Worm (Caenorhabditis elegans) whole organism, L1 larva: ENCODE measurements around the gene srw-29.

Source experiments
- C16A3.4 ChIP-seq: fragments of 150-350 bp; optimal IDR thresholded peaks from 2 replicates; lab custom pipeline; 2014; ENCODE audit warnings: missing biosample characterization, missing genetic modification characterization
- Y116A8C.19 ChIP-seq: sonication (generic microtip); optimal IDR thresholded peaks from 2 replicates; lab custom pipeline; 2016; ENCODE audit warnings: missing compliant biosample characterization, missing genetic modification characterization, borderline replicate concordance
- alr-1 ChIP-seq: fragments of 200-800 bp; sonication (Bioruptor generic); optimal IDR thresholded peaks from 2 replicates; lab custom pipeline; 2018; ENCODE audit warnings: borderline replicate concordance, mild to moderate bottlenecking, missing genetic modification characterization, missing compliant biosample characterization
- aly-2 ChIP-seq: fragments of 150-350 bp; optimal IDR thresholded peaks from 2 replicates; lab custom pipeline; 2014; ENCODE audit warnings: missing biosample characterization, missing genetic modification characterization
- ceh-63 ChIP-seq: fragments of 200-800 bp; sonication (Bioruptor generic); optimal IDR thresholded peaks from 2 replicates; lab custom pipeline; 2018; ENCODE audit warnings: mild to moderate bottlenecking, missing genetic modification characterization, missing compliant biosample characterization
- ceh-8 ChIP-seq: fragments of 200-800 bp; sonication (Bioruptor generic); optimal IDR thresholded peaks from 2 replicates; lab custom pipeline; 2018; ENCODE audit warnings: mild to moderate bottlenecking, missing genetic modification characterization, moderate library complexity, missing compliant biosample characterization
- ceh-88 ChIP-seq: fragments of 200-800 bp; sonication (Bioruptor generic); IDR thresholded peaks from 2 replicates; pipeline ENCODE4 v1.3.6; 2022; ENCODE audit warnings: missing genetic modification characterization, missing compliant biosample characterization
- ceh-90 ChIP-seq: sonication (generic microtip); optimal IDR thresholded peaks from 2 replicates; lab custom pipeline; 2016; ENCODE audit warnings: missing genetic modification characterization, missing compliant biosample characterization
- ces-1 ChIP-seq: fragments of 150-350 bp; optimal IDR thresholded peaks from 2 replicates; lab custom pipeline; 2014; ENCODE audit warnings: missing biosample characterization, missing genetic modification reagents, missing genetic modification characterization
- dpl-1 ChIP-seq, 3 experiments: fragments of 150-350 bp in 2 of 3; sonication (generic microtip) in 1 of 3; optimal IDR thresholded peaks; 2 replicates each; lab custom pipeline; 2014 to 2017; ENCODE audit warnings: missing biosample characterization in 3 of 3, missing genetic modification characterization in 3 of 3, missing genetic modification reagents in 3 of 3
- efl-1 ChIP-seq, 4 experiments: fragments of 150-350 bp; optimal IDR thresholded peaks in 3 of 4; peaks in 1 of 4; 1 replicate in 1 of 4; 2 replicates in 3 of 4; lab custom pipeline; 2014; ENCODE audit warnings: missing biosample characterization in 2 of 4, missing genetic modification characterization in 2 of 4, missing genetic modification reagents in 2 of 4
- egl-13 ChIP-seq: sonication (generic microtip); optimal IDR thresholded peaks from 2 replicates; lab custom pipeline; 2016; ENCODE audit warnings: missing genotype, missing genetic modification reagents, missing genetic modification characterization, missing compliant biosample characterization
- egl-27 ChIP-seq, 2 experiments: fragments of 150-350 bp in 1 of 2; sonication (generic microtip); optimal IDR thresholded peaks; 3 replicates each; lab custom pipeline; 2017 to 2018; ENCODE audit warnings: missing biosample characterization in 2 of 2, missing genetic modification characterization in 2 of 2, missing genetic modification reagents in 2 of 2
- elt-3 ChIP-seq, 6 experiments: fragments of 150-350 bp in 1 of 6; sonication (generic microtip); optimal IDR thresholded peaks; 2 replicates each; lab custom pipeline; 2017 to 2018; ENCODE audit warnings: missing biosample characterization in 6 of 6, missing genetic modification characterization in 6 of 6, inconsistent platforms in 1 of 6
- ets-5 ChIP-seq: fragments of 200-800 bp; sonication (Bioruptor generic); IDR thresholded peaks from 2 replicates; pipeline ENCODE4 v1.3.6; 2022; ENCODE audit warnings: missing genetic modification characterization, missing compliant biosample characterization
- fkh-10 ChIP-seq: sonication (generic microtip); optimal IDR thresholded peaks from 2 replicates; lab custom pipeline; 2017; ENCODE audit warnings: missing biosample characterization, missing genetic modification reagents, missing genetic modification characterization
- irx-1 ChIP-seq: sonication (generic microtip); optimal IDR thresholded peaks from 2 replicates; lab custom pipeline; 2016; ENCODE audit warnings: missing genetic modification characterization, missing compliant biosample characterization
- isw-1 ChIP-seq: fragments of 200-800 bp; sonication (Bioruptor generic); IDR thresholded peaks from 2 replicates; pipeline ENCODE4 v1.3.6; 2022; ENCODE audit warnings: missing genetic modification characterization, missing compliant biosample characterization
- jun-1 ChIP-seq: fragments of 150-350 bp; optimal IDR thresholded peaks from 2 replicates; lab custom pipeline; 2014; ENCODE audit warnings: missing biosample characterization, missing genetic modification reagents, missing genetic modification characterization
- lin-13 ChIP-seq: fragments of 150-350 bp; optimal IDR thresholded peaks from 2 replicates; lab custom pipeline; 2014; ENCODE audit warnings: missing biosample characterization, missing genetic modification reagents, missing genetic modification characterization
- lin-14 ChIP-seq: fragments of 200-800 bp; sonication (Bioruptor generic); optimal IDR thresholded peaks from 2 replicates; lab custom pipeline; 2018; ENCODE audit warnings: mild to moderate bottlenecking, missing genetic modification characterization, moderate library complexity, missing compliant biosample characterization
- lin-15B ChIP-seq: fragments of 150-350 bp; sonication (generic microtip); optimal IDR thresholded peaks from 3 replicates; lab custom pipeline; 2014; ENCODE audit warnings: missing biosample characterization, missing genetic modification characterization
- lin-39 ChIP-seq: fragments of 150-350 bp; optimal IDR thresholded peaks from 2 replicates; lab custom pipeline; 2014; ENCODE audit warnings: missing biosample characterization, missing genetic modification reagents, missing genetic modification characterization
- lsy-2 ChIP-seq, 2 experiments: fragments of 150-350 bp; optimal IDR thresholded peaks; 2 replicates each; lab custom pipeline; 2014; ENCODE audit warnings: missing biosample characterization in 2 of 2, missing genetic modification characterization in 2 of 2
- nhr-11 ChIP-seq: fragments of 150-350 bp; optimal IDR thresholded peaks from 2 replicates; lab custom pipeline; 2014; ENCODE audit warnings: missing biosample characterization, missing genetic modification characterization
- nhr-237 ChIP-seq: fragments of 150-350 bp; optimal IDR thresholded peaks from 2 replicates; lab custom pipeline; 2014; ENCODE audit warnings: missing biosample characterization, missing genetic modification characterization
- nhr-28 ChIP-seq: fragments of 150-350 bp; optimal IDR thresholded peaks from 2 replicates; lab custom pipeline; 2014; ENCODE audit warnings: missing biosample characterization, missing genetic modification characterization
- nhr-71 ChIP-seq: sonication (generic microtip); optimal IDR thresholded peaks from 2 replicates; lab custom pipeline; 2016; ENCODE audit warnings: mild to moderate bottlenecking, missing genetic modification characterization, moderate library complexity, missing compliant biosample characterization
- nhr-77 ChIP-seq: fragments of 150-350 bp; optimal IDR thresholded peaks from 2 replicates; lab custom pipeline; 2014; ENCODE audit warnings: missing biosample characterization, missing genetic modification characterization
- nhr-85 ChIP-seq: sonication (generic microtip); peaks from one replicate; lab custom pipeline; 2016; ENCODE audit warnings: missing genetic modification characterization, inconsistent platforms, missing compliant biosample characterization
- nhr-90 ChIP-seq: sonication (generic microtip); optimal IDR thresholded peaks from 2 replicates; lab custom pipeline; 2016; ENCODE audit warnings: mild to moderate bottlenecking, missing genetic modification characterization, missing compliant biosample characterization; ENCODE audit not compliant: poor library complexity
- pag-3 ChIP-seq: sonication (generic microtip); optimal IDR thresholded peaks from 2 replicates; lab custom pipeline; 2017; ENCODE audit warnings: missing genetic modification characterization, mild to moderate bottlenecking, missing compliant biosample characterization, antibody characterized with exemption, borderline replicate concordance; ENCODE audit not compliant: insufficient read depth
- rnt-1 ChIP-seq: sonication (generic microtip); optimal IDR thresholded peaks from 2 replicates; lab custom pipeline; 2016; ENCODE audit warnings: mild to moderate bottlenecking, missing genetic modification characterization, moderate library complexity, missing compliant biosample characterization
- skn-1 ChIP-seq: fragments of 150-350 bp; optimal IDR thresholded peaks from 2 replicates; lab custom pipeline; 2014; ENCODE audit warnings: missing biosample characterization, missing genetic modification characterization
- snu-23 ChIP-seq: sonication (generic microtip); optimal IDR thresholded peaks from 2 replicates; lab custom pipeline; 2016; ENCODE audit warnings: missing genetic modification characterization, missing compliant biosample characterization
- sptf-1 ChIP-seq: fragments of 150-350 bp; optimal IDR thresholded peaks from 2 replicates; lab custom pipeline; 2014; ENCODE audit warnings: missing biosample characterization, missing genetic modification characterization
- swsn-7 ChIP-seq: sonication (generic microtip); optimal IDR thresholded peaks from 2 replicates; lab custom pipeline; 2016; ENCODE audit warnings: missing genetic modification characterization, missing compliant biosample characterization
- unc-30 ChIP-seq: sonication (generic microtip); optimal IDR thresholded peaks from 2 replicates; lab custom pipeline; 2017; ENCODE audit warnings: missing biosample characterization, missing genetic modification characterization
- zip-4 ChIP-seq: fragments of 200-800 bp; sonication (Bioruptor generic); optimal IDR thresholded peaks from 2 replicates; lab custom pipeline; 2018; ENCODE audit warnings: mild to moderate bottlenecking, missing genetic modification characterization, moderate library complexity, missing compliant biosample characterization
- ztf-4 ChIP-seq: fragments of 150-350 bp; optimal IDR thresholded peaks from 2 replicates; lab custom pipeline; 2014; ENCODE audit warnings: missing biosample characterization, missing genetic modification characterization

The srw-29 gene

ce11 chrV:16433471-16433870, 9.1 kb upstream of the srw-29 start, which contains the start of gene clec-234:
Gene clec-234, minus strand, starts transcription at chrV:16433571.
- no peak for TF ChIP-seq swsn-7
- no peak for TF ChIP-seq nhr-11 (tag; lab: Kevin White, UChicago)
- no peak for TF ChIP-seq sptf-1
- TF ChIP-seq zip-4 (GFP tag; lab: Kevin White, UChicago): no peak
- no peak for TF ChIP-seq ceh-90 (tag; lab: Kevin White, UChicago)

- no peak for TF ChIP-seq snu-23
- TF ChIP-seq lin-14 (GFP tag; lab: Kevin White, UChicago): no peak
These were observed 5.6 kb upstream of the srw-29 start, which contains the start of gene str-73 for ce11 chrV:16429940-16430339. Gene str-73, plus strand, starts transcription at chrV:16430240.

- no peak for TF ChIP-seq elt-3 (tag; optimal IDR thresholded peaks at IDR 0.05; lab: Kevin White, UChicago)
- no peak for TF ChIP-seq unc-30 (tag; lab: Kevin White, UChicago)
- TF ChIP-seq alr-1 (tag; lab: Kevin White, UChicago): no peak
- TF ChIP-seq nhr-71 (tag; lab: Kevin White, UChicago): no peak
- no peak for TF ChIP-seq egl-13
- TF ChIP-seq fkh-10: no peak
- no peak for TF ChIP-seq lin-13
- TF ChIP-seq, all 84 proteins: peak for 0
These were observed 5.2 kb upstream of the srw-29 start, which contains the start of gene F26D2.10 for ce11 chrV:16429503-16429902. Gene F26D2.10, minus strand, starts transcription at chrV:16429603.

ce11 chrV:16420696-16421095, 3.6 kb downstream of the srw-29 start, which contains the start of gene srw-48:
Gene srw-48, plus strand, starts transcription at chrV:16420996.
- TF ChIP-seq fkh-10: no peak
- TF ChIP-seq ces-1 (GFP tag; lab: Kevin White, UChicago): no peak
- no peak for TF ChIP-seq lin-15B (tag; lab: Kevin White, UChicago)
- no peak for TF ChIP-seq alr-1 (tag; lab: Kevin White, UChicago)
- TF ChIP-seq nhr-85 (tag; lab: Kevin White, UChicago): no peak
- no peak for TF ChIP-seq skn-1 (tag; lab: Kevin White, UChicago)
- TF ChIP-seq ceh-88: no peak
- TF ChIP-seq rnt-1: no peak
- TF ChIP-seq nhr-237 (tag; lab: Kevin White, UChicago): no peak
- TF ChIP-seq ztf-4 (tag; lab: Kevin White, UChicago): no peak
- no peak for TF ChIP-seq dpl-1 (GFP tag; optimal IDR thresholded peaks at IDR 0.05; lab: Kevin White, UChicago)
- TF ChIP-seq pag-3 (tag; lab: Kevin White, UChicago): no peak
- no peak for TF ChIP-seq C16A3.4 (tag; lab: Kevin White, UChicago)
- TF ChIP-seq nhr-28 (tag; lab: Kevin White, UChicago): no peak
- no peak for TF ChIP-seq efl-1 (optimal IDR thresholded peaks at IDR 0.05; lab: Kevin White, UChicago)
- no peak for TF ChIP-seq efl-1 (GFP tag; optimal IDR thresholded peaks at IDR 0.05 in 1 of 2; lab: Kevin White, UChicago)
- no peak for TF ChIP-seq lsy-2 (tag; optimal IDR thresholded peaks at IDR 0.05; lab: Kevin White, UChicago)
- TF ChIP-seq ets-5: no peak
- TF ChIP-seq lin-39: no peak
- no peak for TF ChIP-seq jun-1 (tag; lab: Kevin White, UChicago)

- no peak for TF ChIP-seq irx-1 (tag; lab: Kevin White, UChicago)
- no peak for TF ChIP-seq lin-39
- no peak for TF ChIP-seq ceh-63 (GFP tag; lab: Kevin White, UChicago)
These were observed 4.6 kb downstream of the srw-29 start, which contains the start of gene F26D2.16 for ce11 chrV:16419769-16420168. Gene F26D2.16, minus strand, starts transcription at chrV:16419869.

ce11 chrV:16417014-16417413, 7.3 kb downstream of the srw-29 start, which contains the start of gene str-55:
Gene str-55, minus strand, starts transcription at chrV:16417114.
- TF ChIP-seq nhr-77 (tag; lab: Kevin White, UChicago) (no peak), ceh-8 (GFP tag; lab: Kevin White, UChicago) (no peak), Y116A8C.19 (tag; lab: Kevin White, UChicago) (no peak), nhr-11 (tag; lab: Kevin White, UChicago) (no peak), egl-13 (no peak), ceh-90 (tag; lab: Kevin White, UChicago) (no peak), aly-2 (tag; lab: Kevin White, UChicago) (no peak), nhr-90 (tag; lab: Kevin White, UChicago) (no peak), unc-30 (tag; lab: Kevin White, UChicago) (no peak), lin-39 (no peak), isw-1 (no peak), egl-27 (tag; optimal IDR thresholded peaks at IDR 0.05; lab: Kevin White, UChicago) (no peak)
